Worm (Caenorhabditis elegans) whole organism, L3 larva: ENCODE results near the gene srh-75.

Source experiments
- R02D3.7 ChIP-seq: fragments of 150-350 bp; optimal IDR thresholded peaks from 2 replicates; lab custom pipeline; 2014; ENCODE audit warnings: missing biosample characterization, missing genetic modification characterization
- ZK546.5 ChIP-seq: sonication (generic microtip); optimal IDR thresholded peaks from 2 replicates; lab custom pipeline; 2017; ENCODE audit warnings: missing biosample characterization, missing genetic modification characterization
- aly-2 ChIP-seq: fragments of 150-350 bp; optimal IDR thresholded peaks from 2 replicates; lab custom pipeline; 2014; ENCODE audit warnings: missing biosample characterization, missing genetic modification characterization
- ceh-16 ChIP-seq: sonication (generic microtip); optimal IDR thresholded peaks from 2 replicates; lab custom pipeline; 2017; ENCODE audit warnings: missing biosample characterization, missing genetic modification characterization
- ceh-28 ChIP-seq: fragments of 150-350 bp; optimal IDR thresholded peaks from 2 replicates; lab custom pipeline; 2014; ENCODE audit warnings: missing biosample characterization, missing genetic modification reagents, missing genetic modification characterization
- ceh-82 ChIP-seq: fragments of 150-350 bp; optimal IDR thresholded peaks from 2 replicates; lab custom pipeline; 2014; ENCODE audit warnings: missing biosample characterization, missing genetic modification characterization
- ceh-9 ChIP-seq: sonication (generic microtip); optimal IDR thresholded peaks from 2 replicates; lab custom pipeline; 2018; ENCODE audit warnings: missing biosample characterization, missing genetic modification characterization
- daf-12 ChIP-seq: fragments of 150-350 bp; optimal IDR thresholded peaks from 2 replicates; lab custom pipeline; 2014; ENCODE audit warnings: missing biosample characterization, missing genetic modification reagents, missing genetic modification characterization
- egl-27 ChIP-seq: sonication (generic microtip); optimal IDR thresholded peaks from 4 replicates; lab custom pipeline; 2017; ENCODE audit warnings: missing biosample characterization, missing genetic modification reagents, missing genetic modification characterization
- egl-5 ChIP-seq: fragments of 150-350 bp; optimal IDR thresholded peaks from 2 replicates; lab custom pipeline; 2017; ENCODE audit warnings: missing biosample characterization, missing genetic modification reagents, missing genetic modification characterization, inconsistent platforms
- elt-1 ChIP-seq: fragments of 150-350 bp; optimal IDR thresholded peaks from 2 replicates; lab custom pipeline; 2014; ENCODE audit warnings: missing biosample characterization, missing genetic modification characterization
- elt-2 ChIP-seq: sonication (generic microtip); optimal IDR thresholded peaks from 2 replicates; lab custom pipeline; 2016; ENCODE audit warnings: missing genetic modification reagents, mild to moderate bottlenecking, missing genetic modification characterization, missing compliant biosample characterization
- fkh-10 ChIP-seq: sonication (generic microtip); optimal IDR thresholded peaks from 2 replicates; lab custom pipeline; 2017; ENCODE audit warnings: missing biosample characterization, missing genetic modification reagents, missing genetic modification characterization
- fos-1 ChIP-seq: fragments of 150-350 bp; optimal IDR thresholded peaks from 2 replicates; lab custom pipeline; 2014; ENCODE audit warnings: missing biosample characterization, missing genetic modification characterization
- hmg-11 ChIP-seq: sonication (generic microtip); optimal IDR thresholded peaks from 2 replicates; lab custom pipeline; 2016; ENCODE audit warnings: missing genetic modification characterization, missing compliant biosample characterization
- jun-1 ChIP-seq: fragments of 150-350 bp; optimal IDR thresholded peaks from 2 replicates; lab custom pipeline; 2014; ENCODE audit warnings: missing biosample characterization, missing genetic modification reagents, missing genetic modification characterization
- lin-15B ChIP-seq: fragments of 150-350 bp; optimal IDR thresholded peaks from 2 replicates; lab custom pipeline; 2014; ENCODE audit warnings: missing biosample characterization, missing genetic modification characterization
- lin-39 ChIP-seq: fragments of 150-350 bp; optimal IDR thresholded peaks from 2 replicates; lab custom pipeline; 2018; ENCODE audit warnings: missing biosample characterization, missing genetic modification reagents, missing genetic modification characterization
- mdl-1 ChIP-seq: fragments of 150-350 bp; optimal IDR thresholded peaks from 2 replicates; lab custom pipeline; 2014; ENCODE audit warnings: missing biosample characterization, missing genetic modification characterization
- mml-1 ChIP-seq: fragments of 150-350 bp; sonication (generic microtip); optimal IDR thresholded peaks from 3 replicates; lab custom pipeline; 2014; ENCODE audit warnings: missing biosample characterization, missing genetic modification characterization
- nfya-1 ChIP-seq: sonication (generic microtip); optimal IDR thresholded peaks from 2 replicates; lab custom pipeline; 2017; ENCODE audit warnings: missing genetic modification characterization, mild to moderate bottlenecking, missing compliant biosample characterization, antibody characterized with exemption, moderate library complexity; ENCODE audit not compliant: insufficient read depth
- nhr-11 ChIP-seq: fragments of 150-350 bp; optimal IDR thresholded peaks from 2 replicates; lab custom pipeline; 2014; ENCODE audit warnings: missing biosample characterization, missing genetic modification characterization
- nhr-12 ChIP-seq: fragments of 150-350 bp; optimal IDR thresholded peaks from 2 replicates; lab custom pipeline; 2014; ENCODE audit warnings: missing biosample characterization, missing genetic modification characterization
- nhr-237 ChIP-seq: fragments of 150-350 bp; optimal IDR thresholded peaks from 2 replicates; lab custom pipeline; 2014; ENCODE audit warnings: missing biosample characterization, missing genetic modification characterization
- nhr-25 ChIP-seq: sonication (generic microtip); optimal IDR thresholded peaks from 2 replicates; lab custom pipeline; 2017; ENCODE audit warnings: missing biosample characterization, missing genetic modification characterization
- nhr-43 ChIP-seq: sonication (generic microtip); optimal IDR thresholded peaks from 2 replicates; lab custom pipeline; 2016; ENCODE audit warnings: mild to moderate bottlenecking, missing genetic modification characterization, missing compliant biosample characterization; ENCODE audit not compliant: poor library complexity, severe bottlenecking
- nhr-76 ChIP-seq: fragments of 150-350 bp; sonication (generic microtip); optimal IDR thresholded peaks from 5 replicates; lab custom pipeline; 2014; ENCODE audit warnings: missing biosample characterization, missing genetic modification characterization
- nhr-77 ChIP-seq: fragments of 150-350 bp; optimal IDR thresholded peaks from 2 replicates; lab custom pipeline; 2014; ENCODE audit warnings: missing biosample characterization, missing genetic modification characterization
- pqm-1 ChIP-seq: fragments of 150-350 bp; optimal IDR thresholded peaks from 2 replicates; lab custom pipeline; 2017; ENCODE audit warnings: missing biosample characterization, missing genetic modification characterization, inconsistent platforms
- sea-2 ChIP-seq: fragments of 150-350 bp; sonication (generic microtip); optimal IDR thresholded peaks from 4 replicates; lab custom pipeline; 2014; ENCODE audit warnings: missing biosample characterization, missing genetic modification reagents, missing genetic modification characterization
- skn-1 ChIP-seq: fragments of 150-350 bp; optimal IDR thresholded peaks from 2 replicates; lab custom pipeline; 2014; ENCODE audit warnings: missing biosample characterization, missing genetic modification characterization
- snpc-4 ChIP-seq: fragments of 150-350 bp; optimal IDR thresholded peaks from 2 replicates; lab custom pipeline; 2014; ENCODE audit warnings: missing biosample characterization, missing genetic modification characterization
- tbx-2 ChIP-seq: sonication (generic microtip); optimal IDR thresholded peaks from 2 replicates; lab custom pipeline; 2016; ENCODE audit warnings: mild to moderate bottlenecking, missing genetic modification characterization, missing compliant biosample characterization
- unc-39 ChIP-seq: sonication (generic microtip); optimal IDR thresholded peaks from 4 replicates; lab custom pipeline; 2017; ENCODE audit warnings: missing biosample characterization, missing genetic modification characterization
- zag-1 ChIP-seq: fragments of 150-350 bp; optimal IDR thresholded peaks from 2 replicates; lab custom pipeline; 2014; ENCODE audit warnings: missing biosample characterization, missing genetic modification characterization
- ztf-11 ChIP-seq: fragments of 150-350 bp; optimal IDR thresholded peaks from 2 replicates; lab custom pipeline; 2014; ENCODE audit warnings: missing biosample characterization, missing genetic modification characterization

Gene srh-75

DNA sequence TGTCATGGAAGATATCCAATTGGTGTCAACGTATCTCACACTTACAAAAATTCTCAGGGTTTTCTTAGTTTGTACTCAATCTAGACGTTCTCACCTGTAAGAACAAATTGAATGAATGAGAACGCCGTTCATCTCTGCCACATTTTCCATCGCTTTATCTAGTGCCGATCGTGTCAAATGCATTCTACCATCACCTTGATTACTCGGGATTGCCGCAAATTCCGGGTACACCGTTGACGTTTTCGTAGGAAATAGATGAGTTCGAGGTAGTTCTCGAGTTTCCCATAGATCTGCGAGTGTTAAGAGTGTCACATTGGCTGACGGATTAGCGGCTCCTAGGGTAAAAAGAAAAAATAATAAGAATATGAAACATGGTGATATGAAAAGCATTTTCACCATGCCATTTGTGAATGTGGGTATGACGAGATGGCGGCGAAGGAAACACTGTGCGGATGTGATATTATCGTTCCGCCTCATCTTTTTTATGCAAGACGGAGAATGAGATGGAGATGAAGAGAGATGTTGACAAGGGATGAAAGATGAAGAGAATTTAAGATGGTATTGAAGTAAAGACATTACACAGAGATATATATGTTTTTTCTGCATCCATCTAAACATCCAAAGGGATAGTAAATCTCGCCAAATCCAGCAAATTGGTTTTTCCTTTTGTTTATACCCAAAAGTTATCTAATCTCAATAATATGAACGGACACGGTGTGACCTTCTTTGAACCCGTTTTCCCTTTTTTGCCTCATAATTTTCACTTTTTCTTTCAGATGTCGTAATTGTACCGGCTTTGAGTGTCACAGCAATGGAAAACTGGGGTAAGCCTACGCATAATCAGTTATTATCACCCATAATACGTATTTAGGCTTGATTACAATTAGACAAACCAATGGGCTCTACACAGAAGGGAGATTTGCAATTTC is 36.5 kb upstream of the srh-75 start, which contains the start of gene lact-8:
Gene lact-8, minus strand, starts transcription at position 445 of the 929 bp plus-strand sequence.
- no peak for TF ChIP-seq ZK546.5 (tag; lab: Kevin White, UChicago)
- TF ChIP-seq elt-1 (tag; lab: Kevin White, UChicago), result peak; percentile 65
- peak; percentile 13 for TF ChIP-seq nhr-25 (tag; lab: Kevin White, UChicago)
- no peak for TF ChIP-seq lin-15B (tag; lab: Kevin White, UChicago)
- TF ChIP-seq lin-39 (tag; lab: Kevin White, UChicago), result no peak
- no peak for TF ChIP-seq aly-2
- TF ChIP-seq ceh-16 (tag; lab: Kevin White, UChicago), result no peak
- no peak for TF ChIP-seq nhr-77 (tag; lab: Kevin White, UChicago)
- no peak for TF ChIP-seq zag-1 (tag; lab: Kevin White, UChicago)
- TF ChIP-seq nhr-76 (tag; lab: Kevin White, UChicago), result no peak
- no peak for TF ChIP-seq nhr-237 (tag; lab: Kevin White, UChicago)
- TF ChIP-seq nhr-11 (tag; lab: Kevin White, UChicago), result no peak
- no peak for TF ChIP-seq ceh-28 (tag; lab: Kevin White, UChicago)

DNA sequence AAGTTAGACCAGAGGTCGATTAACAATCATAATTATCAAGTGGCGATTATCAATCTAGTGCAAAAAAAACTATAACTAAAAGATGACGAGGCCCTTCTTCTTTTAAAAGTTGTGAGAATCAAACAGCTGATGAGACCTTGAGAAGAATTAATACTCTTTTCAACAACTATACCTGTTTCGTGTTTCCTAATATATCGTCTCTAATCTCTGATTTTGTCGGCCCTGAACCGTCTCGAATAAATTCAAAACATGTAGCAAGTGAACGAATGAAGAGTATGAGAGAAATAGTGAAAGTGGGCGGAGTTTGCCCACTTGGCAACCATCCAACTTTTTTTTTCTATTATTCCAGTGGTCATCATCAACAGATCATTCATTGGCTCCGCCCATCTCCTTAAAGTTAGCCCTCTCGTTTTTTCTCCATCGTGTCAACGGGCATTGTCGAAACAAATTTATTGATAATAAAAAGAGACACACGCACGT is 30.6 kb upstream of the srh-75 start, which contains the start of gene Y42A5A.1:
Gene Y42A5A.1, plus strand, starts transcription at position 430 of the 480 bp plus-strand sequence.
- TF ChIP-seq fkh-10, result no peak
- TF ChIP-seq nhr-25 (tag; lab: Kevin White, UChicago), result peak; percentile 3
- no peak for TF ChIP-seq ceh-28 (tag; lab: Kevin White, UChicago)
- no peak for TF ChIP-seq lin-39 (tag; lab: Kevin White, UChicago)

DNA sequence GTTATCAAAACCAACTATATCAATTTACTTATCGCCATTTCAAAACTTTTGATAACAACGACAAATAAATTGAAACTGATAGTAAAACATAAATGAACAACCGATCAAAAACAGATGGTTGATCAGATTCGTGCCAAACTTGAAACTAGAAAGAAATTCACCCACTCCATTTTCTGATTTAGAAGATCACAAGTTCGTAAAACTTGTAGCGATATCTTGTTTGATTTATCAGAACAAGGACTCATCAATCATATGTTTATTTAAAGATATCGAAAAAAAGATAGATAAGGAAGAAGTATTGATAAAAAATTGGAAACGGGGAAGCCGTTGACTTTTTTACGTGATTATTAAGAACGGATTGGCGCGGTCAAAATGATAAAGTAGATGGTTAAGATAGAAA is 30.2 kb upstream of the srh-75 start:
- TF ChIP-seq nhr-76 (tag; lab: Kevin White, UChicago) (no peak), ceh-9 (tag; lab: Kevin White, UChicago) (no peak), zag-1 (tag; lab: Kevin White, UChicago) (no peak), jun-1 (tag; lab: Kevin White, UChicago) (no peak), elt-2 (tag; lab: Kevin White, UChicago) (peak; percentile 85), pqm-1 (peak; percentile 35), ceh-16 (tag; lab: Kevin White, UChicago) (no peak), elt-1 (tag; lab: Kevin White, UChicago) (no peak), ZK546.5 (tag; lab: Kevin White, UChicago) (no peak), fkh-10 (no peak), egl-27 (tag; lab: Kevin White, UChicago) (no peak)
- TF ChIP-seq, all 47 proteins: peak for 2

DNA sequence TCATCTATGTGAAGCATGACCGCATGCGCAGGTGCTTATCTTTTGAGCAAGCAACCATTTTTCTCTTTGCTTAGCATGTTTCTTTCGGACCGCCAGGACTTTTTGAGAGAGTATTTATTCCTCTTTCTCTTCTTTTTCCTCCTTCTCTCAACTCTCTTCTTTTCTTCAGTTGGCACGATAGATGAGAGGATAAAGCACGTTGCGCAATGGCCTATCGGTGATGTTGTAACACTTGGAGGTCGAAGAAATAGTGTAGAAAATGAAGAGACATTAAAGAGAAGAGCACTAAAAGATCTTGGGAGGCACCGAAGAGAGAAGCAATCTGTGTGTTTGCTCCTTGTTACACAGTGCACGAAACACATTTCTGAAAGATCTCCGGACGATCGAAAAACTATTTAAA is 26.7 kb upstream of the srh-75 start:
- peak; percentile 71 for TF ChIP-seq lin-39 (tag; lab: Kevin White, UChicago)
- peak; percentile 73 for TF ChIP-seq nfya-1 (tag; lab: Kevin White, UChicago)
- TF ChIP-seq nhr-25 (tag; lab: Kevin White, UChicago), result no peak
- TF ChIP-seq hmg-11, result peak; percentile 21
- TF ChIP-seq snpc-4, result no peak
- peak; percentile 57 for TF ChIP-seq mdl-1 (tag; lab: Kevin White, UChicago)

ce11 chrV:11082964-11083363 is 26.0 kb upstream of the srh-75 start:
- TF ChIP-seq unc-39 (tag; lab: Kevin White, UChicago) (no peak), aly-2 (no peak), elt-1 (tag; lab: Kevin White, UChicago) (no peak), ztf-11 (tag; lab: Kevin White, UChicago) (no peak), sea-2 (GFP tag; lab: Kevin White, UChicago) (no peak), mml-1 (tag; lab: Kevin White, UChicago) (no peak), daf-12 (tag; lab: Kevin White, UChicago) (no peak), egl-5 (tag; lab: Kevin White, UChicago) (no peak), tbx-2 (tag; lab: Kevin White, UChicago) (no peak), ceh-82 (tag; lab: Kevin White, UChicago) (no peak), skn-1 (tag; lab: Kevin White, UChicago) (no peak), nhr-12 (tag; lab: Kevin White, UChicago) (no peak), ceh-28 (tag; lab: Kevin White, UChicago) (no peak), nhr-43 (tag; lab: Kevin White, UChicago) (no peak), R02D3.7 (no peak), mdl-1 (tag; lab: Kevin White, UChicago) (no peak), fos-1 (tag; lab: Kevin White, UChicago) (no peak), fkh-10 (no peak)
